Fruit fly (Drosophila melanogaster): ENCODE measurements around the gene CG42688.
A peak's percentile ranks its signal among the peaks of the same experiment; 100 is the strongest.

CG42688 gene

dm6 chr2L:19208874-19209273 is 26.3 kb upstream of the CG42688 start:
- TF ChIP-seq dsx (GFP tag; optimal IDR thresholded peaks at IDR 0.05; ENCODE audit: poor library complexity, severe bottlenecking) (no peak), svp (GFP tag) (peak; percentile 30), Eip78C (GFP tag) (peak; percentile 15), pdm3 (GFP tag; optimal IDR thresholded peaks at IDR 0.05) (no peak)

- no peak for TF ChIP-seq Hr4 (GFP tag; optimal IDR thresholded peaks at IDR 0.05)
- TF ChIP-seq CG3032 (tag; optimal IDR thresholded peaks at IDR 0.05) = no peak
- TF ChIP-seq ss (GFP tag; optimal IDR thresholded peaks at IDR 0.05) = peak in 1 of 2 experiments; percentile 75
These were observed 21.9 kb upstream of the CG42688 start for dm6 chr2L:19204546-19204945.

- peak; percentile 74 for TF ChIP-seq Sox102F (GFP tag; optimal IDR thresholded peaks at IDR 0.05)
- TF ChIP-seq CG31627 (GFP tag; optimal IDR thresholded peaks at IDR 0.05) = peak; percentile 46
- peak; percentile 73 for TF ChIP-seq esn (GFP tag; optimal IDR thresholded peaks at IDR 0.05)
- TF ChIP-seq fkh (GFP tag; optimal IDR thresholded peaks at IDR 0.05) = no peak
- TF ChIP-seq CG11294 (GFP tag; IDR thresholded peaks at IDR 0.05) = 0 out of 2 replicates have a peak, but pooled peaks have one; percentile 13
- no peak for TF ChIP-seq Eip93F (GFP tag; optimal IDR thresholded peaks at IDR 0.05)
- TF ChIP-seq Eip75B (GFP tag; optimal IDR thresholded peaks at IDR 0.05) = peak; percentile 54
- peak; percentile 52 for TF ChIP-seq CG6792 (GFP tag; optimal IDR thresholded peaks at IDR 0.05)
- peak; percentile 65 for TF ChIP-seq Ets96B (tag; optimal IDR thresholded peaks at IDR 0.05)
- peak; percentile 77 for TF ChIP-seq Met (GFP tag; optimal IDR thresholded peaks at IDR 0.05)
- peak; percentile 64 for TF ChIP-seq lz (GFP tag; optimal IDR thresholded peaks at IDR 0.05)
- peak; percentile 51 for TF ChIP-seq CG6276 (GFP tag; optimal IDR thresholded peaks at IDR 0.05)
- TF ChIP-seq Blimp-1 (GFP tag; optimal IDR thresholded peaks at IDR 0.05) = peak; percentile 13
- peak; percentile 90 for TF ChIP-seq Eip78C (GFP tag)
- peak; percentile 22 for TF ChIP-seq Lpt (GFP tag; optimal IDR thresholded peaks at IDR 0.05)
- TF ChIP-seq Hr39 (GFP tag; optimal IDR thresholded peaks at IDR 0.05) = peak; percentile 59
- peak in 1 of 2 experiments; percentile 33 for TF ChIP-seq salr (GFP tag; optimal IDR thresholded peaks at IDR 0.05)
- peak; percentile 56; the same call in 2 of the 3 replicates for TF ChIP-seq eg (GFP tag; IDR thresholded peaks at IDR 0.05)
- peak; percentile 15 for TF ChIP-seq CG8319 (GFP tag; optimal IDR thresholded peaks at IDR 0.05)
- peak; percentile 81 for TF ChIP-seq CG3919 (GFP tag; optimal IDR thresholded peaks at IDR 0.05)
- peak; percentile 87 for TF ChIP-seq CG6163 (GFP tag; IDR thresholded peaks at IDR 0.05)
- peak; percentile 13 for TF ChIP-seq CG7368 (GFP tag; optimal IDR thresholded peaks at IDR 0.05)
- peak; percentile 62 for TF ChIP-seq dsx (GFP tag; optimal IDR thresholded peaks at IDR 0.05; ENCODE audit: poor library complexity, severe bottlenecking)
- TF ChIP-seq acj6 (GFP tag; optimal IDR thresholded peaks at IDR 0.05) = peak; percentile 68
- no peak for TF ChIP-seq dac (GFP tag; optimal IDR thresholded peaks at IDR 0.05)
- TF ChIP-seq Smox (GFP tag; optimal IDR thresholded peaks at IDR 0.05) = peak; percentile 68
- TF ChIP-seq Ets21C (GFP tag; optimal IDR thresholded peaks at IDR 0.05) = peak; percentile 39
- TF ChIP-seq CG10631 (GFP tag; optimal IDR thresholded peaks at IDR 0.05) = peak; percentile 66
- TF ChIP-seq achi (GFP tag; optimal IDR thresholded peaks at IDR 0.05) = peak; percentile 72
- TF ChIP-seq CG3032 (tag; optimal IDR thresholded peaks at IDR 0.05) = peak; percentile 62
- peak; percentile 18 for TF ChIP-seq CG1621 (tag; optimal IDR thresholded peaks at IDR 0.05)
- TF ChIP-seq CG16779 (tag; optimal IDR thresholded peaks at IDR 0.05) = no peak
- TF ChIP-seq Hr4 (GFP tag; optimal IDR thresholded peaks at IDR 0.05) = peak; percentile 65
- TF ChIP-seq CG10669 (GFP tag; optimal IDR thresholded peaks at IDR 0.05) = peak; percentile 49
- TF ChIP-seq vri (GFP tag; optimal IDR thresholded peaks at IDR 0.05) = peak; percentile 46
- TF ChIP-seq fd85E (GFP tag; optimal IDR thresholded peaks at IDR 0.05) = no peak
- TF ChIP-seq svp (GFP tag) = peak; percentile 81
- peak; percentile 51 for TF ChIP-seq spab (GFP tag; optimal IDR thresholded peaks at IDR 0.05)
- TF ChIP-seq CG11762 (GFP tag; optimal IDR thresholded peaks at IDR 0.05; ENCODE audit: insufficient read depth) = no peak
- TF ChIP-seq pdm3 (GFP tag; optimal IDR thresholded peaks at IDR 0.05) = peak; percentile 48
- TF ChIP-seq fd59A (GFP tag; optimal IDR thresholded peaks at IDR 0.05) = peak; percentile 48
- peak; percentile 60 for TF ChIP-seq CG6808 (GFP tag; optimal IDR thresholded peaks at IDR 0.05)
- TF ChIP-seq ss (GFP tag; optimal IDR thresholded peaks at IDR 0.05) = peak in 1 of 2 experiments; percentile 2
- peak; percentile 72 for TF ChIP-seq CG8119 (GFP tag; IDR thresholded peaks at IDR 0.05)
- TF ChIP-seq CG8632 (GFP tag; optimal IDR thresholded peaks at IDR 0.05) = peak; percentile 38
- TF ChIP-seq net (GFP tag; optimal IDR thresholded peaks at IDR 0.05) = peak; percentile 62
These were observed 19.2 kb upstream of the CG42688 start for dm6 chr2L:19201841-19202240.
